Fruit fly (Drosophila melanogaster) whole organism, prepupa: Measurements from ENCODE around the gene CG16965.

Source experiments
- CG11762 ChIP-seq: fragments of 200-800 bp; sonication (Bioruptor generic); optimal IDR thresholded peaks from 3 replicates; lab custom pipeline; 2016; ENCODE audit warnings: missing biosample characterization, missing genetic modification characterization; ENCODE audit not compliant: insufficient read depth
- CG11902 ChIP-seq: fragments of 200-800 bp; sonication (Bioruptor generic); optimal IDR thresholded peaks from 3 replicates; lab custom pipeline; 2016; ENCODE audit warnings: missing biosample characterization, missing genetic modification characterization
- CG15336 ChIP-seq: fragments of 200-800 bp; sonication (Bioruptor generic); IDR thresholded peaks from 2 replicates; pipeline ENCODE4 v1.3.6; 2022; ENCODE audit warnings: missing biosample characterization, missing genetic modification characterization
- CG1621 ChIP-seq: fragments of 200-800 bp; sonication (Bioruptor generic); optimal IDR thresholded peaks from 3 replicates; lab custom pipeline; 2018; ENCODE audit warnings: missing biosample characterization, mild to moderate bottlenecking, missing genetic modification characterization
- CG3032 ChIP-seq: fragments of 200-800 bp; optimal IDR thresholded peaks from 2 replicates; lab custom pipeline; 2019; ENCODE audit warnings: missing biosample characterization, mild to moderate bottlenecking, missing genetic modification characterization, moderate library complexity
- CG32006 ChIP-seq: fragments of 200-800 bp; sonication (Bioruptor generic); optimal IDR thresholded peaks from 3 replicates; lab custom pipeline; 2017; ENCODE audit warnings: missing biosample characterization, mild to moderate bottlenecking, missing genetic modification characterization
- CG34406 ChIP-seq: fragments of 200-800 bp; sonication (Bioruptor generic); optimal IDR thresholded peaks from 3 replicates; lab custom pipeline; 2016; ENCODE audit warnings: missing biosample characterization, missing genetic modification characterization
- CG6163 ChIP-seq: fragments of 200-800 bp; sonication (Bioruptor generic); IDR thresholded peaks from 3 replicates; pipeline ENCODE4 v1.3.6; 2022; ENCODE audit warnings: missing biosample characterization, missing genetic modification characterization
- CG6792 ChIP-seq: fragments of 200-800 bp; sonication (Bioruptor generic); optimal IDR thresholded peaks from 3 replicates; lab custom pipeline; 2016; ENCODE audit warnings: missing biosample characterization, missing genetic modification characterization
- CG6808 ChIP-seq: fragments of 200-800 bp; sonication (Bioruptor generic); optimal IDR thresholded peaks from 3 replicates; lab custom pipeline; 2017; ENCODE audit warnings: missing biosample characterization, missing genetic modification characterization, mild to moderate bottlenecking, moderate library complexity, missing genetic modification reagents
- CG8119 ChIP-seq: fragments of 200-800 bp; sonication (Bioruptor generic); IDR thresholded peaks from 3 replicates; pipeline ENCODE4 v1.3.6; 2022; ENCODE audit warnings: missing biosample characterization, missing genetic modification characterization
- CG9139 ChIP-seq: fragments of 200-800 bp; sonication (Bioruptor generic); optimal IDR thresholded peaks from 3 replicates; lab custom pipeline; 2017; ENCODE audit warnings: missing biosample characterization, mild to moderate bottlenecking, missing genetic modification characterization
- Eip75B ChIP-seq: fragments of 200-800 bp; sonication (Bioruptor generic); optimal IDR thresholded peaks from 3 replicates; lab custom pipeline; 2016; ENCODE audit warnings: missing biosample characterization, missing genetic modification characterization
- Eip93F ChIP-seq: fragments of 200-800 bp; sonication (Bioruptor generic); optimal IDR thresholded peaks from 2 replicates; lab custom pipeline; 2016; ENCODE audit warnings: missing biosample characterization, mild to moderate bottlenecking, missing genetic modification characterization
- Hr38 ChIP-seq: sonication (Bioruptor generic); optimal IDR thresholded peaks from 2 replicates; lab custom pipeline; 2016; ENCODE audit warnings: missing biosample characterization, missing genetic modification characterization
- Hr4 ChIP-seq: fragments of 200-800 bp; sonication (Bioruptor generic); optimal IDR thresholded peaks from 3 replicates; lab custom pipeline; 2016; ENCODE audit warnings: missing biosample characterization, missing genetic modification characterization
- Lpt ChIP-seq: fragments of 200-800 bp; sonication (Bioruptor generic); optimal IDR thresholded peaks from 3 replicates; lab custom pipeline; 2016; ENCODE audit warnings: missing biosample characterization, missing genetic modification characterization
- OdsH ChIP-seq: fragments of 200-800 bp; sonication (Bioruptor generic); optimal IDR thresholded peaks from 3 replicates; lab custom pipeline; 2016; ENCODE audit warnings: missing biosample characterization, missing genetic modification characterization
- Sox14 ChIP-seq: fragments of 200-800 bp; sonication (Bioruptor generic); optimal IDR thresholded peaks from 3 replicates; lab custom pipeline; 2016; ENCODE audit warnings: missing biosample characterization, missing genetic modification characterization
- achi ChIP-seq: fragments of 200-800 bp; sonication (Bioruptor generic); optimal IDR thresholded peaks from 3 replicates; lab custom pipeline; 2016; ENCODE audit warnings: missing biosample characterization, missing genetic modification characterization
- acj6 ChIP-seq: fragments of 200-800 bp; sonication (Bioruptor generic); optimal IDR thresholded peaks from 3 replicates; lab custom pipeline; 2016; ENCODE audit warnings: missing biosample characterization, missing genetic modification characterization
- cyc ChIP-seq: fragments of 200-800 bp; sonication (Bioruptor generic); optimal IDR thresholded peaks from 3 replicates; lab custom pipeline; 2016; ENCODE audit warnings: missing biosample characterization, missing genetic modification characterization
- eg ChIP-seq: fragments of 200-800 bp; sonication (Bioruptor generic); IDR thresholded peaks from 3 replicates; pipeline ENCODE4 v1.3.6; 2022; ENCODE audit warnings: missing biosample characterization, missing genetic modification characterization
- fd85E ChIP-seq: fragments of 200-800 bp; sonication (Bioruptor generic); optimal IDR thresholded peaks from 3 replicates; lab custom pipeline; 2016; ENCODE audit warnings: missing biosample characterization, missing genetic modification characterization
- net ChIP-seq: fragments of 200-800 bp; sonication (Bioruptor generic); optimal IDR thresholded peaks from 3 replicates; lab custom pipeline; 2016; ENCODE audit warnings: missing biosample characterization, missing genetic modification characterization
- salr ChIP-seq, 2 experiments: fragments of 200-800 bp; sonication (Bioruptor generic); optimal IDR thresholded peaks; 3 replicates each; lab custom pipeline; 2016 to 2018; ENCODE audit warnings: missing biosample characterization in 2 of 2, missing genetic modification characterization in 2 of 2, mild to moderate bottlenecking in 1 of 2
- ss ChIP-seq, 2 experiments: fragments of 200-800 bp; sonication (Bioruptor generic); optimal IDR thresholded peaks; 2 replicates in 1 of 2; 3 replicates in 1 of 2; lab custom pipeline; 2017 to 2018; ENCODE audit warnings: mild to moderate bottlenecking in 2 of 2, missing biosample characterization in 2 of 2, missing genetic modification characterization in 2 of 2, moderate library complexity in 1 of 2
- svp ChIP-seq: fragments of 200-800 bp; sonication (Bioruptor generic); peaks from one replicate; lab custom pipeline; 2016; ENCODE audit warnings: missing biosample characterization, missing genetic modification characterization
- topi ChIP-seq: fragments of 200-800 bp; sonication (Bioruptor generic); optimal IDR thresholded peaks from 3 replicates; lab custom pipeline; 2016; ENCODE audit warnings: missing biosample characterization, missing genetic modification characterization
- vri ChIP-seq: fragments of 200-800 bp; sonication (Bioruptor generic); optimal IDR thresholded peaks from 3 replicates; lab custom pipeline; 2016; ENCODE audit warnings: missing biosample characterization, mild to moderate bottlenecking, missing genetic modification characterization

Gene CG16965

dm6 chr2L:11940620-11941019 lies 40.8 kb upstream of the CG16965 start:
- TF ChIP-seq CG8119 (GFP tag; lab: Robert Waterston, UW) = no peak
- TF ChIP-seq Sox14 = no peak

dm6 chr2L:11942265-11942664 lies 39.1 kb upstream of the CG16965 start:
- 0 out of 3 replicates have a peak, but pooled peaks have one; percentile 7 for TF ChIP-seq eg (GFP tag; lab: Robert Waterston, UW)
- TF ChIP-seq CG15336 = no peak
- peak; percentile 5 for TF ChIP-seq OdsH (GFP tag; lab: Kevin White, UChicago)
- TF ChIP-seq CG6163 (GFP tag; lab: Robert Waterston, UW) = 0 out of 3 replicates have a peak, but pooled peaks have one; percentile 16
- TF ChIP-seq CG8119 (GFP tag; lab: Robert Waterston, UW) = no peak
- no peak for TF ChIP-seq CG6792
- peak; percentile 10 for TF ChIP-seq achi (GFP tag; lab: Kevin White, UChicago)
- TF ChIP-seq Eip75B = no peak
- TF ChIP-seq Hr38 (GFP tag; lab: Kevin White, UChicago) = no peak
- no peak for TF ChIP-seq ss (GFP tag; optimal IDR thresholded peaks at IDR 0.05; lab: Kevin White, UChicago)
- peak; percentile 11 for TF ChIP-seq Hr4 (GFP tag; lab: Kevin White, UChicago)
- TF ChIP-seq fd85E (GFP tag; lab: Kevin White, UChicago) = no peak
- peak; percentile 12 for TF ChIP-seq net (GFP tag; lab: Kevin White, UChicago)
- no peak for TF ChIP-seq CG3032 (tag; lab: Kevin White, UChicago)
- peak; percentile 41 for TF ChIP-seq CG32006 (GFP tag; lab: Kevin White, UChicago)

- TF ChIP-seq Lpt (no peak), CG6808 (GFP tag; lab: Kevin White, UChicago) (no peak)
Observed at dm6 chr2L:11942826-11943225, 38.6 kb upstream of the CG16965 start.

dm6 chr2L:11943829-11944228 lies 37.6 kb upstream of the CG16965 start, which contains the start of gene Crys:
Gene Crys (plus strand): TSS chr2L:11944129.
- TF ChIP-seq fd85E (GFP tag; lab: Kevin White, UChicago) = no peak
- TF ChIP-seq, all 60 proteins: peak for 0

dm6 chr2L:11947641-11948040 lies 33.8 kb upstream of the CG16965 start, which contains the start of gene CG16964:
Gene CG16964 (plus strand): TSS chr2L:11947941.
- no peak for TF ChIP-seq vri
- no peak for TF ChIP-seq CG9139
- no peak for TF ChIP-seq CG11902 (GFP tag; lab: Kevin White, UChicago)
- no peak for TF ChIP-seq CG6163 (GFP tag; lab: Robert Waterston, UW)
- TF ChIP-seq CG1621 = no peak
- no peak for TF ChIP-seq salr (GFP tag; optimal IDR thresholded peaks at IDR 0.05; lab: Kevin White, UChicago)
- TF ChIP-seq CG11762 (GFP tag; lab: Kevin White, UChicago) = no peak
- TF ChIP-seq CG6792 = no peak
- no peak for TF ChIP-seq Eip93F (GFP tag; lab: Kevin White, UChicago)
- TF ChIP-seq CG6808 (GFP tag; lab: Kevin White, UChicago) = no peak
- TF ChIP-seq achi (GFP tag; lab: Kevin White, UChicago) = no peak
- no peak for TF ChIP-seq fd85E (GFP tag; lab: Kevin White, UChicago)
- no peak for TF ChIP-seq Hr38 (GFP tag; lab: Kevin White, UChicago)
- no peak for TF ChIP-seq cyc (GFP tag; lab: Kevin White, UChicago)
- TF ChIP-seq CG3032 (tag; lab: Kevin White, UChicago) = no peak
- TF ChIP-seq acj6 = no peak
- TF ChIP-seq svp (GFP tag; lab: Kevin White, UChicago) = no peak
- TF ChIP-seq, all 60 proteins: peak for 0

dm6 chr2L:11948479-11948878 lies 32.9 kb upstream of the CG16965 start:
- TF ChIP-seq CG34406 (GFP tag; lab: Kevin White, UChicago) = no peak
- no peak for TF ChIP-seq topi
